Fruit fly (Drosophila melanogaster) whole organism, pupa: ENCODE measurements around the gene Aos1.

ENCODE experiments used
- CG10348 ChIP-seq: fragments of 200-800 bp; sonication (Bioruptor generic); IDR thresholded peaks from 2 replicates; pipeline ENCODE4 v1.3.6; 2022; ENCODE audit warnings: missing biosample characterization, missing genetic modification characterization
- CG12605 ChIP-seq: fragments of 200-800 bp; sonication (Bioruptor generic); IDR thresholded peaks from 2 replicates; pipeline ENCODE4 v1.3.6; 2022; ENCODE audit warnings: missing biosample characterization, missing genetic modification characterization
- CG13204 ChIP-seq: fragments of 200-800 bp; sonication (Bioruptor generic); optimal IDR thresholded peaks from 2 replicates; lab custom pipeline; 2018; ENCODE audit warnings: missing biosample characterization, mild to moderate bottlenecking, missing genetic modification characterization, moderate library complexity
- CG14655 ChIP-seq: fragments of 200-800 bp; sonication (Bioruptor generic); optimal IDR thresholded peaks from 3 replicates; lab custom pipeline; 2017; ENCODE audit warnings: mild to moderate bottlenecking, missing biosample characterization, missing genetic modification reagents, missing genetic modification characterization
- CG15710 ChIP-seq: fragments of 200-800 bp; sonication (Bioruptor generic); optimal IDR thresholded peaks from 2 replicates; lab custom pipeline; 2018; ENCODE audit warnings: missing biosample characterization, mild to moderate bottlenecking, missing genetic modification characterization, moderate library complexity
- CG17806 ChIP-seq: fragments of 200-800 bp; sonication (Bioruptor generic); optimal IDR thresholded peaks from 2 replicates; lab custom pipeline; 2018; ENCODE audit warnings: missing biosample characterization, mild to moderate bottlenecking, missing genetic modification characterization, moderate library complexity
- CG32121 ChIP-seq: fragments of 200-800 bp; sonication (Bioruptor generic); IDR thresholded peaks from 2 replicates; pipeline ENCODE4 v1.3.6; 2022; ENCODE audit warnings: missing biosample characterization, missing genetic modification characterization
- CG34367 ChIP-seq: fragments of 200-800 bp; sonication (Bioruptor generic); optimal IDR thresholded peaks from 2 replicates; lab custom pipeline; 2018; ENCODE audit warnings: missing biosample characterization, mild to moderate bottlenecking, missing genetic modification characterization
- CG4496 ChIP-seq: fragments of 200-800 bp; sonication (Bioruptor generic); IDR thresholded peaks from 3 replicates; pipeline ENCODE4 v1.3.6; 2022; ENCODE audit warnings: missing biosample characterization, missing genetic modification characterization
- CG8159 ChIP-seq: fragments of 200-800 bp; sonication (Bioruptor generic); optimal IDR thresholded peaks from 3 replicates; lab custom pipeline; 2018; ENCODE audit warnings: missing biosample characterization, mild to moderate bottlenecking, missing genetic modification characterization, moderate library complexity
- CG8301 ChIP-seq: fragments of 200-800 bp; sonication (Bioruptor generic); optimal IDR thresholded peaks from 2 replicates; lab custom pipeline; 2018; ENCODE audit warnings: missing biosample characterization, mild to moderate bottlenecking, missing genetic modification characterization
- CG9948 ChIP-seq: fragments of 200-800 bp; sonication (Bioruptor generic); optimal IDR thresholded peaks from 2 replicates; lab custom pipeline; 2018; ENCODE audit warnings: missing biosample characterization, mild to moderate bottlenecking, missing genetic modification characterization, moderate library complexity
- D1 ChIP-seq: fragments of 200-800 bp; sonication (Bioruptor generic); optimal IDR thresholded peaks from 2 replicates; lab custom pipeline; 2018; ENCODE audit warnings: missing biosample characterization, mild to moderate bottlenecking, missing genetic modification characterization, moderate library complexity
- EcR ChIP-seq: fragments of 200-800 bp; sonication (Bioruptor generic); optimal IDR thresholded peaks from 3 replicates; lab custom pipeline; 2019; ENCODE audit warnings: missing biosample characterization, missing genetic modification characterization, mild to moderate bottlenecking, moderate library complexity, missing genetic modification reagents
- Ets98B ChIP-seq: fragments of 200-800 bp; sonication (Bioruptor generic); IDR thresholded peaks from 2 replicates; pipeline ENCODE4 v1.3.6; 2022; ENCODE audit warnings: missing biosample characterization, missing genetic modification characterization
- Pif1A ChIP-seq: fragments of 200-800 bp; sonication (Bioruptor generic); optimal IDR thresholded peaks from 3 replicates; lab custom pipeline; 2016; ENCODE audit warnings: missing biosample characterization, missing genetic modification characterization
- fd96Ca ChIP-seq: fragments of 200-800 bp; sonication (Bioruptor generic); IDR thresholded peaks from 3 replicates; pipeline ENCODE4 v1.3.6; 2022; ENCODE audit warnings: missing biosample characterization, missing genetic modification characterization
- gl ChIP-seq: fragments of 200-800 bp; sonication (Bioruptor generic); optimal IDR thresholded peaks from 2 replicates; lab custom pipeline; 2018; ENCODE audit warnings: missing biosample characterization, mild to moderate bottlenecking, missing genetic modification characterization
- rn ChIP-seq: fragments of 200-800 bp; sonication (Bioruptor generic); IDR thresholded peaks from 2 replicates; pipeline ENCODE4 v1.3.6; 2022; ENCODE audit warnings: missing biosample characterization, missing genetic modification characterization

Gene Aos1

DNA sequence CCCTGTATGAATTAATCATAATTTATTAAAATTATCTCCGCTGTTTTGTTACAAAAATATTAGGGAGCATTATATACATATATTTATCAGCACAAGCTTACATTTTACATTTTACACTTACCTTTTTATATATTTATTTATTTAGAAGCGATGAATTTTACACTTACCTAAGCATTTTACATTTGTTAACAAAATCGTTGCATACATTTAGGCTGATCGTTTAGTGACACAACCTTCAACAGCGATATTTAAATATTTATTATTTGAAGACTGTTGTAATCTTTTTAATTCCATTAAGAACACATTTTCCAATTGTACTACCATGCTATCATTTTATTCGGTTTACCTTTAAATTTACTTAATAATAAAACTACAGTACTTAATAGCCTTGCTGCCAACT lies 49.8 kb downstream of the Aos1 start:
- no peak for TF ChIP-seq CG17806 (tag; lab: Kevin White, UChicago)
- TF ChIP-seq D1: peak; percentile 71
- TF ChIP-seq CG9948 (tag; lab: Kevin White, UChicago): no peak

- TF ChIP-seq CG12605 (no peak), CG17806 (tag; lab: Kevin White, UChicago) (no peak), gl (no peak), EcR (GFP tag; lab: Kevin White, UChicago) (no peak), CG8301 (tag; lab: Kevin White, UChicago) (no peak), CG9948 (tag; lab: Kevin White, UChicago) (no peak), CG4496 (GFP tag; lab: Robert Waterston, UW) (no peak), CG15710 (tag; lab: Kevin White, UChicago) (no peak), CG8159 (no peak), D1 (no peak), fd96Ca (GFP tag; lab: Robert Waterston, UW) (no peak), CG32121 (no peak), CG10348 (no peak), Ets98B (GFP tag; lab: Robert Waterston, UW) (no peak), CG13204 (no peak), CG14655 (GFP tag; lab: Kevin White, UChicago) (no peak), rn (GFP tag; lab: Robert Waterston, UW) (no peak)
- TF ChIP-seq, all 21 proteins: peak for 0
These were observed 50.6 kb downstream of the Aos1 start, which contains the start of gene GstD11 for dm6 chr3R:12383036-12383435. Gene GstD11, plus strand, starts transcription at chr3R:12383336.

DNA sequence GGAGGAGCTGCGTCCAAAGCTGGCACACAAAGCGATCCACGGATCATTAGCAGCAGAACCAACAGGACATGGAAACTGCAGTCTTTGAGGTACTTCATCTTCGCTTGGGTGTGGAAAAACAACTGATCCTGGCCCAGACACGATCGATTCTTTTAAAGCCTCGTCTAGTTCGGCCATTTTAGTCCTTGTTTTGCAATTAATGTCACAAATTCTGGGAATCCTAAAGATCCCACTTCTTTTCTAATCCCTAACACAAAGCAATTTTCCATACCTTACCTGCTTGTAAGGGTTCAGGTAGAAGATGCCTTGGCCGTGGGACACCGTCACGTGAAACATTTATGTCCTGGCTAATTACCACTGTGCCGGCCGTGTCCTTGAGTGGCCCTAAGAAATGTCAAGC lies 51.1 kb downstream of the Aos1 start, which contains the start of gene CG10035:
Gene CG10035, minus strand, starts transcription at position 129 of the 400 bp plus-strand sequence.
- TF ChIP-seq CG32121 (no peak), CG9948 (tag; lab: Kevin White, UChicago) (no peak), EcR (GFP tag; lab: Kevin White, UChicago) (no peak), Pif1A (GFP tag; lab: Kevin White, UChicago) (no peak), CG8301 (tag; lab: Kevin White, UChicago) (no peak), CG34367 (no peak)
